Fruit fly (Drosophila melanogaster) whole organism, embryonic: ENCODE data around the gene Ugt35E2.
A peak's percentile ranks its signal among the peaks of the same experiment; 100 is the strongest.

ENCODE experiments used
- Aef1 ChIP-seq: fragments of 200-800 bp; sonication (Bioruptor generic); IDR thresholded peaks from 3 replicates; pipeline ENCODE4 v1.3.6; 2022; ENCODE audit warnings: missing biosample characterization, missing genetic modification characterization
- Asciz ChIP-seq: fragments of 200-800 bp; sonication (Bioruptor generic); optimal IDR thresholded peaks from 2 replicates; lab custom pipeline; 2017; ENCODE audit warnings: missing biosample characterization, mild to moderate bottlenecking, missing genetic modification characterization, missing genetic modification reagents
- CG10366 ChIP-seq: fragments of 200-800 bp; sonication (Bioruptor generic); IDR thresholded peaks from 2 replicates; pipeline ENCODE4 v1.3.6; 2022; ENCODE audit warnings: missing biosample characterization, missing genetic modification characterization
- CG10462 ChIP-seq: fragments of 200-800 bp; sonication (Bioruptor generic); optimal IDR thresholded peaks from 2 replicates; lab custom pipeline; 2016; ENCODE audit warnings: missing biosample characterization, missing genetic modification characterization
- CG13775 ChIP-seq: fragments of 200-800 bp; sonication (Bioruptor generic); optimal IDR thresholded peaks from 3 replicates; lab custom pipeline; 2017; ENCODE audit warnings: missing biosample characterization, mild to moderate bottlenecking, missing genetic modification characterization
- CG14965 ChIP-seq: fragments of 200-800 bp; sonication (Bioruptor generic); optimal IDR thresholded peaks from 2 replicates; lab custom pipeline; 2016; ENCODE audit warnings: missing biosample characterization, missing genetic modification characterization, borderline replicate concordance
- CG15514 ChIP-seq: fragments of 200-800 bp; sonication (Bioruptor generic); optimal IDR thresholded peaks from 3 replicates; lab custom pipeline; 2017; ENCODE audit warnings: missing biosample characterization, missing genetic modification characterization, mild to moderate bottlenecking, moderate library complexity, missing genetic modification reagents
- CG2129 ChIP-seq: fragments of 200-800 bp; sonication (Bioruptor generic); IDR thresholded peaks from 2 replicates; pipeline ENCODE4 v1.3.6; 2022; ENCODE audit warnings: missing biosample characterization, missing genetic modification characterization; ENCODE audit not compliant: partially characterized antibody
- CG2199 ChIP-seq: fragments of 200-800 bp; sonication (Bioruptor generic); IDR thresholded peaks from 3 replicates; pipeline ENCODE4 v1.3.6; 2022; ENCODE audit warnings: missing biosample characterization, missing genetic modification characterization
- CG30403 ChIP-seq: fragments of 200-800 bp; sonication (Bioruptor generic); optimal IDR thresholded peaks from 3 replicates; lab custom pipeline; 2016; ENCODE audit warnings: missing biosample characterization, missing genetic modification characterization
- CG32772 ChIP-seq: fragments of 200-800 bp; sonication (Bioruptor generic); IDR thresholded peaks from 2 replicates; pipeline ENCODE4 v1.3.6; 2022; ENCODE audit warnings: missing biosample characterization, missing genetic modification characterization
- CG3838 ChIP-seq: fragments of 200-800 bp; sonication (Bioruptor generic); optimal IDR thresholded peaks from 3 replicates; lab custom pipeline; 2016; ENCODE audit warnings: missing biosample characterization, missing genetic modification characterization
- CG4424 ChIP-seq: fragments of 200-800 bp; sonication (Bioruptor generic); optimal IDR thresholded peaks from 3 replicates; lab custom pipeline; 2016; ENCODE audit warnings: missing biosample characterization, missing genetic modification characterization
- CG6175 ChIP-seq: fragments of 200-800 bp; sonication (Bioruptor generic); IDR thresholded peaks from 3 replicates; pipeline ENCODE4 v1.3.6; 2022; ENCODE audit warnings: missing biosample characterization, missing genetic modification characterization
- CG6254 ChIP-seq: fragments of 200-800 bp; sonication (Bioruptor generic); optimal IDR thresholded peaks from 3 replicates; lab custom pipeline; 2017; ENCODE audit warnings: mild to moderate bottlenecking, missing biosample characterization, missing genetic modification reagents, missing genetic modification characterization
- CG6683 ChIP-seq: fragments of 200-800 bp; sonication (Bioruptor generic); optimal IDR thresholded peaks from 2 replicates; lab custom pipeline; 2017; ENCODE audit warnings: missing biosample characterization, mild to moderate bottlenecking, missing genetic modification characterization, missing genetic modification reagents
- CG6689 ChIP-seq: fragments of 200-800 bp; sonication (Bioruptor generic); IDR thresholded peaks from 2 replicates; pipeline ENCODE4 v1.3.6; 2022; ENCODE audit warnings: missing biosample characterization, missing genetic modification characterization
- CG7556 ChIP-seq: fragments of 200-800 bp; sonication (Bioruptor generic); optimal IDR thresholded peaks from 2 replicates; lab custom pipeline; 2017; ENCODE audit warnings: missing biosample characterization, mild to moderate bottlenecking, missing genetic modification characterization
- CG8290 ChIP-seq, 3 experiments: fragments of 200-800 bp; sonication (Bioruptor generic); optimal IDR thresholded peaks; 2 replicates each; lab custom pipeline; 2016 to 2019; ENCODE audit warnings: missing biosample characterization in 3 of 3, missing genetic modification characterization in 3 of 3, mild to moderate bottlenecking in 2 of 3, moderate library complexity in 1 of 3
- CG9437 ChIP-seq: fragments of 200-800 bp; sonication (Bioruptor generic); optimal IDR thresholded peaks from 2 replicates; lab custom pipeline; 2018; ENCODE audit warnings: missing biosample characterization, mild to moderate bottlenecking, missing genetic modification characterization
- CG9797 ChIP-seq: fragments of 200-800 bp; sonication (Bioruptor generic); optimal IDR thresholded peaks from 3 replicates; lab custom pipeline; 2018; ENCODE audit warnings: missing biosample characterization, mild to moderate bottlenecking, missing genetic modification characterization
- CTCF ChIP-seq: fragments of 200-800 bp; sonication (Bioruptor generic); optimal IDR thresholded peaks from 2 replicates; lab custom pipeline; 2017; ENCODE audit warnings: missing biosample characterization, mild to moderate bottlenecking, missing genetic modification characterization, moderate library complexity
- Dbx ChIP-seq: fragments of 200-800 bp; sonication (Bioruptor generic); IDR thresholded peaks from 3 replicates; pipeline ENCODE4 v1.3.6; 2022; ENCODE audit warnings: missing biosample characterization, missing genetic modification characterization
- Doc2 ChIP-seq: fragments of 200-800 bp; sonication (Bioruptor generic); IDR thresholded peaks from 2 replicates; pipeline ENCODE4 v1.3.6; 2022; ENCODE audit warnings: missing biosample characterization, missing genetic modification characterization
- Drgx ChIP-seq: fragments of 200-800 bp; sonication (Bioruptor generic); IDR thresholded peaks from 2 replicates; pipeline ENCODE4 v1.3.6; 2022; ENCODE audit warnings: missing biosample characterization, missing genetic modification characterization
- HmgD ChIP-seq: fragments of 200-800 bp; sonication (Bioruptor generic); optimal IDR thresholded peaks from 3 replicates; lab custom pipeline; 2016; ENCODE audit warnings: missing biosample characterization, missing genetic modification characterization
- Hmr ChIP-seq: fragments of 200-800 bp; sonication (Bioruptor generic); optimal IDR thresholded peaks from 3 replicates; lab custom pipeline; 2017; ENCODE audit warnings: mild to moderate bottlenecking, missing biosample characterization, missing genetic modification reagents, missing genetic modification characterization
- Hr39 ChIP-seq: fragments of >200 bp; optimal IDR thresholded peaks from 2 replicates; lab custom pipeline; 2017
- Lpt ChIP-seq: fragments of >200 bp; optimal IDR thresholded peaks from 2 replicates; lab custom pipeline; 2018; ENCODE audit warnings: missing biosample characterization, missing genetic modification characterization
- Mad ChIP-seq: fragments of 200-800 bp; sonication (Bioruptor generic); optimal IDR thresholded peaks from 2 replicates; lab custom pipeline; 2016; ENCODE audit warnings: missing biosample characterization, missing genetic modification characterization
- Mes4 ChIP-seq: fragments of 200-800 bp; sonication (Bioruptor generic); optimal IDR thresholded peaks from 2 replicates; lab custom pipeline; 2016; ENCODE audit warnings: missing biosample characterization, missing genetic modification characterization
- Nf-YA ChIP-seq: fragments of 200-800 bp; sonication (Bioruptor generic); IDR thresholded peaks from 2 replicates; pipeline ENCODE4 v1.3.6; 2022; ENCODE audit warnings: missing biosample characterization, missing genetic modification characterization
- Scr ChIP-seq: fragments of 200-800 bp; sonication (Bioruptor generic); IDR thresholded peaks from 2 replicates; pipeline ENCODE4 v1.3.6; 2022; ENCODE audit warnings: missing biosample characterization, missing genetic modification characterization; ENCODE audit not compliant: partially characterized antibody
- Ssrp ChIP-seq: fragments of 200-800 bp; sonication (Bioruptor generic); optimal IDR thresholded peaks from 2 replicates; lab custom pipeline; 2018; ENCODE audit warnings: missing biosample characterization, mild to moderate bottlenecking, missing genetic modification characterization, moderate library complexity
- Usf ChIP-seq: fragments of 200-800 bp; sonication (Bioruptor generic); optimal IDR thresholded peaks from 2 replicates; lab custom pipeline; 2017; ENCODE audit warnings: missing genotype, missing biosample characterization, missing genetic modification characterization
- Xrp1 ChIP-seq: fragments of 200-800 bp; sonication (Bioruptor generic); IDR thresholded peaks from 2 replicates; pipeline ENCODE4 v1.3.6; 2022; ENCODE audit warnings: missing biosample characterization, missing genetic modification characterization
- amos ChIP-seq: fragments of 200-800 bp; sonication (Bioruptor generic); IDR thresholded peaks from 2 replicates; pipeline ENCODE4 v1.3.6; 2022; ENCODE audit warnings: missing biosample characterization, missing genetic modification characterization; ENCODE audit not compliant: partially characterized antibody
- az2 ChIP-seq: fragments of 200-800 bp; sonication (Bioruptor generic); optimal IDR thresholded peaks from 3 replicates; lab custom pipeline; 2016; ENCODE audit warnings: missing biosample characterization, missing genetic modification characterization
- bigmax ChIP-seq: fragments of 200-800 bp; sonication (Bioruptor generic); optimal IDR thresholded peaks from 2 replicates; lab custom pipeline; 2018; ENCODE audit warnings: missing biosample characterization, mild to moderate bottlenecking, missing genetic modification characterization
- crol ChIP-seq: fragments of 200-800 bp; sonication (Bioruptor generic); IDR thresholded peaks from 2 replicates; pipeline ENCODE4 v1.3.6; 2022; ENCODE audit warnings: missing biosample characterization, missing genetic modification characterization
- fd64A ChIP-seq: fragments of 200-800 bp; sonication (Bioruptor generic); optimal IDR thresholded peaks from 3 replicates; lab custom pipeline; 2018; ENCODE audit warnings: missing biosample characterization, mild to moderate bottlenecking, missing genetic modification characterization
- gce ChIP-seq: fragments of 200-800 bp; sonication (Bioruptor generic); IDR thresholded peaks from 3 replicates; pipeline ENCODE4 v1.3.6; 2022; ENCODE audit warnings: missing biosample characterization, missing genetic modification characterization
- gro ChIP-seq: fragments of 200-800 bp; sonication (Bioruptor generic); optimal IDR thresholded peaks from 2 replicates; lab custom pipeline; 2016; ENCODE audit warnings: missing biosample characterization, missing genetic modification characterization
- gsb-n ChIP-seq: fragments of 200-800 bp; sonication (Bioruptor generic); optimal IDR thresholded peaks from 3 replicates; lab custom pipeline; 2018; ENCODE audit warnings: missing biosample characterization, mild to moderate bottlenecking, missing genetic modification characterization
- jing ChIP-seq: fragments of 200-800 bp; sonication (Bioruptor generic); optimal IDR thresholded peaks from 2 replicates; lab custom pipeline; 2018; ENCODE audit warnings: missing biosample characterization, mild to moderate bottlenecking, missing genetic modification characterization
- jumu ChIP-seq: fragments of 200-800 bp; sonication (Bioruptor generic); optimal IDR thresholded peaks from 3 replicates; lab custom pipeline; 2016; ENCODE audit warnings: missing biosample characterization, missing genetic modification characterization
- nom ChIP-seq: fragments of 200-800 bp; sonication (Bioruptor generic); optimal IDR thresholded peaks from 2 replicates; lab custom pipeline; 2017; ENCODE audit warnings: missing biosample characterization, missing genetic modification characterization, mild to moderate bottlenecking, moderate library complexity, missing genetic modification reagents
- ro ChIP-seq: fragments of 200-800 bp; sonication (Bioruptor generic); IDR thresholded peaks from 2 replicates; pipeline ENCODE4 v1.3.6; 2022; ENCODE audit warnings: missing biosample characterization, missing genetic modification characterization
- sens ChIP-seq: fragments of 200-800 bp; sonication (Bioruptor generic); peaks from one replicate; lab custom pipeline; 2016; ENCODE audit warnings: missing biosample characterization, missing genetic modification characterization
- shn ChIP-seq: fragments of 200-800 bp; sonication (Bioruptor generic); optimal IDR thresholded peaks from 3 replicates; lab custom pipeline; 2016; ENCODE audit warnings: missing biosample characterization, missing genetic modification characterization
- ssp ChIP-seq: fragments of 200-800 bp; sonication (Bioruptor generic); IDR thresholded peaks from 2 replicates; pipeline ENCODE4 v1.3.6; 2022; ENCODE audit warnings: missing biosample characterization, missing genetic modification characterization
- stc ChIP-seq: fragments of 200-800 bp; sonication (Bioruptor generic); IDR thresholded peaks from 2 replicates; pipeline ENCODE4 v1.3.6; 2022; ENCODE audit warnings: missing biosample characterization, missing genetic modification characterization
- toy ChIP-seq: fragments of 200-800 bp; sonication (Bioruptor generic); IDR thresholded peaks from 2 replicates; pipeline ENCODE4 v1.3.6; 2022; ENCODE audit warnings: missing biosample characterization, missing genetic modification characterization

The Ugt35E2 gene

DNA sequence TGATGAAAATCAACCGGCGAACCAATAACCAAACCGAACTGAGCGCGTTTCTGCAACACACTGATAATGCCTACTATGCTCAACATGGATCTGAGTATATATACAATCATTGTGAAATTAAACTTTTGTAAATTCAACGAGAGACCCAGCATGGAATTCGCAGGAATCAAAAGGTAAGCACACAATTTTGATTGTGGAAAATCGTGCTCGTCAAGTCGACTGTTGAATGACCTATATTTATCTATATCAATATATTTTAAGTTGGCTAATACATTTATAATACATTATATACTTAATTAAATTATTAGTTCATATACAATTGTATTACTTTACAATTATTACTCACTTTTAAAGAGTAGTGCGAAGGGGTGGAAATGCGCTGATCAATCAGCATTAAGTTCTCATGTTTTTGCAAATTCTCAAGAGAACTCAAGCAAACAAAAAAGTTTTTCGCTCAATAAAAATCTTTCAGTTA, 13.9 kb downstream of the Ugt35E2 start, which contains the start of gene Ugt302K1 (continued):
- TF ChIP-seq Aef1 (GFP tag; lab: Robert Waterston, UW), result peak; percentile 10; the same call in 1 of the 3 replicates
- TF ChIP-seq Doc2, result no peak
- TF ChIP-seq Ssrp (tag; lab: Kevin White, UChicago), result no peak
- TF ChIP-seq CG10462 (GFP tag; lab: Kevin White, UChicago), result no peak
- no peak for TF ChIP-seq fd64A
- TF ChIP-seq CG9437 (GFP tag; lab: Kevin White, UChicago), result no peak
- TF ChIP-seq CG6254, result no peak
- TF ChIP-seq toy (GFP tag; lab: Robert Waterston, UW), result no peak
- TF ChIP-seq az2 (GFP tag; lab: Kevin White, UChicago), result no peak
- TF ChIP-seq CG9797 (GFP tag; lab: Kevin White, UChicago), result no peak
- no peak for TF ChIP-seq HmgD (GFP tag; lab: Kevin White, UChicago)
- TF ChIP-seq CG2129, result no peak
- TF ChIP-seq CG3838 (GFP tag; lab: Kevin White, UChicago), result no peak
- TF ChIP-seq gro (GFP tag; lab: Kevin White, UChicago), result no peak
- no peak for TF ChIP-seq stc (GFP tag; lab: Robert Waterston, UW)
- TF ChIP-seq CG15514 (GFP tag; lab: Kevin White, UChicago), result peak; percentile 6
- no peak for TF ChIP-seq crol
- TF ChIP-seq shn (GFP tag; lab: Kevin White, UChicago), result no peak
- TF ChIP-seq Mad (GFP tag; lab: Kevin White, UChicago), result no peak
- TF ChIP-seq CG6683 (GFP tag; lab: Kevin White, UChicago), result no peak
- no peak for TF ChIP-seq bigmax (GFP tag; lab: Kevin White, UChicago)
- no peak for TF ChIP-seq Nf-YA
- TF ChIP-seq Dbx (GFP tag; lab: Robert Waterston, UW), result no peak; the same call in 2 of the 3 replicates
- no peak for TF ChIP-seq Usf (GFP tag; lab: Kevin White, UChicago)
- no peak for TF ChIP-seq ssp (GFP tag; lab: Robert Waterston, UW)
- TF ChIP-seq CG8290 (GFP tag; optimal IDR thresholded peaks at IDR 0.05; lab: Kevin White, UChicago), result no peak
- TF ChIP-seq CG8290 (tag; optimal IDR thresholded peaks at IDR 0.05; lab: Kevin White, UChicago), result no peak
- TF ChIP-seq CG30403 (GFP tag; lab: Kevin White, UChicago), result no peak
- no peak for TF ChIP-seq Mes4 (GFP tag; lab: Kevin White, UChicago)
- TF ChIP-seq CG4424, result no peak
- no peak for TF ChIP-seq gsb-n (tag; lab: Kevin White, UChicago)
- TF ChIP-seq Drgx (GFP tag; lab: Robert Waterston, UW), result no peak; the same call in 1 of the 2 replicates
- no peak for TF ChIP-seq sens (GFP tag; lab: Kevin White, UChicago)
- no peak for TF ChIP-seq CG13775
- TF ChIP-seq nom (GFP tag; lab: Kevin White, UChicago), result no peak
- TF ChIP-seq Asciz, result no peak
- TF ChIP-seq CG2199 (GFP tag; lab: Robert Waterston, UW), result no peak
- no peak for TF ChIP-seq CG6175
- TF ChIP-seq CG6689 (GFP tag; lab: Robert Waterston, UW), result 0 out of 2 replicates have a peak, but pooled peaks have one; percentile 12
- TF ChIP-seq CG10366 (GFP tag; lab: Robert Waterston, UW), result no peak
- TF ChIP-seq Lpt (GFP tag; lab: Kevin White, UChicago), result no peak
- no peak for TF ChIP-seq Xrp1 (GFP tag; lab: Robert Waterston, UW)
- TF ChIP-seq Hr39 (lab: Kevin White, UChicago), result no peak
- TF ChIP-seq Scr, result no peak
- TF ChIP-seq amos, result no peak
- no peak for TF ChIP-seq gce
- no peak for TF ChIP-seq jing (GFP tag; lab: Kevin White, UChicago)
- TF ChIP-seq jumu, result no peak
- TF ChIP-seq CG7556 (GFP tag; lab: Kevin White, UChicago), result no peak
- no peak for TF ChIP-seq CTCF (GFP tag; lab: Kevin White, UChicago)
- no peak for TF ChIP-seq ro
- TF ChIP-seq CG14965 (GFP tag; lab: Kevin White, UChicago), result no peak
- peak; percentile 13 for TF ChIP-seq Hmr (GFP tag; lab: Kevin White, UChicago)
- TF ChIP-seq CG32772 (GFP tag; lab: Robert Waterston, UW), result no peak
